Worm (Caenorhabditis elegans): Measurements from ENCODE around the gene F49H12.2.

DNA sequence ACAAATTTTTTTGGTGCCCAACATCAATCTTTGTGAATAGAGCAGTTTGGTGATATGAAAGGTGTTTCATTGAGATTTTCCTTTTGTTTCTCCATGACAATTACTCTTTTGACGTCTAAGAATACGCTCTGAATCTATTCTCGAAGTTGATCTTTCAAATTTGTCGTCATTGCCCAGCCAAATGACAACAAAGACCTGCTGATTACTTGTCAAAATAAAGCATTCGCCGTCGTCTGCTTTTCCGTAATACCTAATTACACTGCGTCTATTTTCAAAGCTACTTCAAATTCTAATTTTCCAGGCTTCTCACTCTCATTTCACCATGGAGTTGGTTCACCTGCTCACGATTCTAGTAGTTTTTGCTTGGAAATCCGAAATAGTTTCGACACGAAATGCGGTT is 20.2 kb downstream of the F49H12.2 start, which contains the start of gene F53B1.3:
- TF ChIP-seq ama-1 (optimal IDR thresholded peaks at IDR 0.05) (no peak), zag-1 (tag; optimal IDR thresholded peaks at IDR 0.05) (no peak), tbx-2 (tag; optimal IDR thresholded peaks at IDR 0.05) (no peak), ztf-11 (tag; optimal IDR thresholded peaks at IDR 0.05) (no peak), aly-2 (tag; optimal IDR thresholded peaks at IDR 0.05) (no peak), snpc-4 (tag; optimal IDR thresholded peaks at IDR 0.05) (no peak), pqm-1 (tag; optimal IDR thresholded peaks at IDR 0.05) (no peak), nhr-28 (tag; optimal IDR thresholded peaks at IDR 0.05) (no peak), elt-2 (tag; optimal IDR thresholded peaks at IDR 0.05) (no peak), sea-2 (GFP tag; optimal IDR thresholded peaks at IDR 0.05) (no peak), egl-27 (tag; optimal IDR thresholded peaks at IDR 0.05) (no peak), pha-4 (tag; optimal IDR thresholded peaks at IDR 0.05) (no peak)
